Worm (Caenorhabditis elegans) whole organism, mixed stage, embryonic: ENCODE data around the gene srx-111.

Experiments
- ceh-83 ChIP-seq: fragments of 200-800 bp; sonication (Bioruptor generic); optimal IDR thresholded peaks from 2 replicates; lab custom pipeline; 2018; ENCODE audit warnings: mild to moderate bottlenecking, missing genetic modification characterization, missing compliant biosample characterization
- hlh-1 ChIP-seq: fragments of 150-350 bp; optimal IDR thresholded peaks from 2 replicates; lab custom pipeline; 2014; ENCODE audit warnings: missing biosample characterization, missing genetic modification reagents, missing genetic modification characterization
- lin-13 ChIP-seq: fragments of 150-350 bp; optimal IDR thresholded peaks from 2 replicates; lab custom pipeline; 2014; ENCODE audit warnings: missing biosample characterization, missing genetic modification characterization
- lsy-2 ChIP-seq: fragments of 150-350 bp; optimal IDR thresholded peaks from 2 replicates; lab custom pipeline; 2014; ENCODE audit warnings: missing biosample characterization, missing genetic modification characterization
- nhr-12 ChIP-seq: fragments of 150-350 bp; optimal IDR thresholded peaks from 2 replicates; lab custom pipeline; 2014; ENCODE audit warnings: missing biosample characterization, missing genetic modification characterization
- nhr-237 ChIP-seq: fragments of 150-350 bp; optimal IDR thresholded peaks from 2 replicates; lab custom pipeline; 2014; ENCODE audit warnings: missing biosample characterization, missing genetic modification characterization
- nhr-28 ChIP-seq: fragments of 150-350 bp; optimal IDR thresholded peaks from 2 replicates; lab custom pipeline; 2014; ENCODE audit warnings: missing biosample characterization, missing genetic modification characterization
- pha-4 ChIP-seq: fragments of 150-350 bp; optimal IDR thresholded peaks from 2 replicates; lab custom pipeline; 2018; ENCODE audit warnings: missing biosample characterization, missing genetic modification reagents, missing genetic modification characterization
- snpc-4 ChIP-seq: fragments of 150-350 bp; optimal IDR thresholded peaks from 2 replicates; lab custom pipeline; 2014; ENCODE audit warnings: missing biosample characterization, missing genetic modification characterization
- tbx-8 ChIP-seq: fragments of 200-800 bp; sonication (Bioruptor generic); optimal IDR thresholded peaks from 2 replicates; lab custom pipeline; 2018; ENCODE audit warnings: mild to moderate bottlenecking, missing genetic modification characterization, moderate library complexity, missing compliant biosample characterization
- unc-39 ChIP-seq: fragments of 150-350 bp; optimal IDR thresholded peaks from 2 replicates; lab custom pipeline; 2014; ENCODE audit warnings: missing biosample characterization, missing genetic modification characterization
- zip-8 ChIP-seq: fragments of 150-350 bp; optimal IDR thresholded peaks from 2 replicates; lab custom pipeline; 2014; ENCODE audit warnings: missing biosample characterization, missing genetic modification characterization
- ztf-11 ChIP-seq: fragments of 150-350 bp; optimal IDR thresholded peaks from 2 replicates; lab custom pipeline; 2014; ENCODE audit warnings: missing biosample characterization, missing genetic modification characterization

- TF ChIP-seq zip-8 (no peak), nhr-237 (tag; lab: Kevin White, UChicago) (no peak), nhr-12 (tag; lab: Kevin White, UChicago) (no peak), pha-4 (tag; lab: Kevin White, UChicago) (no peak), hlh-1 (tag; lab: Kevin White, UChicago) (no peak), ztf-11 (tag; lab: Kevin White, UChicago) (no peak), lin-13 (tag; lab: Kevin White, UChicago) (no peak), tbx-8 (GFP tag; lab: Kevin White, UChicago) (no peak), lsy-2 (tag; lab: Kevin White, UChicago) (no peak), snpc-4 (no peak), ceh-83 (no peak), nhr-28 (no peak), unc-39 (no peak)
Measured at ce11 chrII:3757499-3757898, at the start of gene srx-111.
